Worm (Caenorhabditis elegans) whole organism, L1 larva: ENCODE measurements around the gene srbc-68.
"Not testable (repeated sequence)": the region's sequence is repeated elsewhere in the genome, so short reads cannot be mapped to it uniquely, and the experiment has no call there.

Source experiments
- C34B4.2 ChIP-seq: sonication (generic microtip); optimal IDR thresholded peaks from 2 replicates; lab custom pipeline; 2017; ENCODE audit warnings: mild to moderate bottlenecking, missing genetic modification characterization, missing compliant biosample characterization
- alr-1 ChIP-seq: fragments of 200-800 bp; sonication (Bioruptor generic); optimal IDR thresholded peaks from 2 replicates; lab custom pipeline; 2018; ENCODE audit warnings: borderline replicate concordance, mild to moderate bottlenecking, missing genetic modification characterization, missing compliant biosample characterization
- ama-1 ChIP-seq: fragments of 150-350 bp; optimal IDR thresholded peaks from 2 replicates; lab custom pipeline; 2014
- blmp-1 ChIP-seq: fragments of 150-350 bp; optimal IDR thresholded peaks from 2 replicates; lab custom pipeline; 2014; ENCODE audit warnings: missing biosample characterization, missing genetic modification characterization
- ceh-63 ChIP-seq: fragments of 200-800 bp; sonication (Bioruptor generic); optimal IDR thresholded peaks from 2 replicates; lab custom pipeline; 2018; ENCODE audit warnings: mild to moderate bottlenecking, missing genetic modification characterization, missing compliant biosample characterization
- efl-1 ChIP-seq, 4 experiments: fragments of 150-350 bp; optimal IDR thresholded peaks in 3 of 4; peaks in 1 of 4; 1 replicate in 1 of 4; 2 replicates in 3 of 4; lab custom pipeline; 2014; ENCODE audit warnings: missing biosample characterization in 2 of 4, missing genetic modification characterization in 2 of 4, missing genetic modification reagents in 2 of 4
- efl-3 ChIP-seq: fragments of 200-800 bp; sonication (Bioruptor generic); optimal IDR thresholded peaks from 2 replicates; lab custom pipeline; 2018; ENCODE audit warnings: mild to moderate bottlenecking, missing genetic modification characterization, missing compliant biosample characterization
- egl-27 ChIP-seq, 2 experiments: fragments of 150-350 bp in 1 of 2; sonication (generic microtip); optimal IDR thresholded peaks; 3 replicates each; lab custom pipeline; 2017 to 2018; ENCODE audit warnings: missing biosample characterization in 2 of 2, missing genetic modification characterization in 2 of 2, missing genetic modification reagents in 2 of 2
- elt-2 ChIP-seq: sonication (generic microtip); optimal IDR thresholded peaks from 2 replicates; lab custom pipeline; 2016; ENCODE audit warnings: missing genetic modification characterization, mild to moderate bottlenecking, inconsistent platforms, missing compliant biosample characterization, missing genetic modification reagents
- hlh-4 ChIP-seq: sonication (generic microtip); optimal IDR thresholded peaks from 2 replicates; lab custom pipeline; 2016; ENCODE audit warnings: mild to moderate bottlenecking, missing genetic modification characterization, missing compliant biosample characterization
- hpl-2 ChIP-seq: fragments of 150-350 bp; optimal IDR thresholded peaks from 2 replicates; lab custom pipeline; 2014; ENCODE audit warnings: missing biosample characterization, missing genetic modification reagents, missing genetic modification characterization
- lin-15B ChIP-seq: fragments of 150-350 bp; sonication (generic microtip); optimal IDR thresholded peaks from 3 replicates; lab custom pipeline; 2014; ENCODE audit warnings: missing biosample characterization, missing genetic modification characterization
- lin-35 ChIP-seq, 2 experiments: fragments of 150-350 bp; optimal IDR thresholded peaks; 2 replicates each; lab custom pipeline; 2014; ENCODE audit warnings: missing biosample characterization in 2 of 2, missing genetic modification characterization in 2 of 2, missing genetic modification reagents in 2 of 2
- lin-39 ChIP-seq: fragments of 150-350 bp; optimal IDR thresholded peaks from 2 replicates; lab custom pipeline; 2014; ENCODE audit warnings: missing biosample characterization, missing genetic modification reagents, missing genetic modification characterization
- lir-3 ChIP-seq: sonication (generic microtip); optimal IDR thresholded peaks from 2 replicates; lab custom pipeline; 2016; ENCODE audit warnings: mild to moderate bottlenecking, missing genetic modification characterization, moderate library complexity, missing compliant biosample characterization; ENCODE audit not compliant: poor library complexity
- nhr-11 ChIP-seq: fragments of 150-350 bp; optimal IDR thresholded peaks from 2 replicates; lab custom pipeline; 2014; ENCODE audit warnings: missing biosample characterization, missing genetic modification characterization
- nhr-12 ChIP-seq: sonication (generic microtip); optimal IDR thresholded peaks from 2 replicates; lab custom pipeline; 2017; ENCODE audit warnings: missing biosample characterization, missing genetic modification characterization
- nhr-19 ChIP-seq: fragments of 200-800 bp; sonication (Bioruptor generic); conservative IDR thresholded peaks from 2 replicates; pipeline ENCODE4 v1.3.6; 2022; ENCODE audit warnings: missing genetic modification characterization, missing compliant biosample characterization
- nhr-237 ChIP-seq: fragments of 150-350 bp; optimal IDR thresholded peaks from 2 replicates; lab custom pipeline; 2014; ENCODE audit warnings: missing biosample characterization, missing genetic modification characterization
- nhr-47 ChIP-seq: sonication (generic microtip); optimal IDR thresholded peaks from 2 replicates; lab custom pipeline; 2016; ENCODE audit warnings: mild to moderate bottlenecking, missing genetic modification characterization, moderate library complexity, missing compliant biosample characterization
- nhr-71 ChIP-seq: sonication (generic microtip); optimal IDR thresholded peaks from 2 replicates; lab custom pipeline; 2016; ENCODE audit warnings: mild to moderate bottlenecking, missing genetic modification characterization, moderate library complexity, missing compliant biosample characterization
- nhr-77 ChIP-seq: fragments of 150-350 bp; optimal IDR thresholded peaks from 2 replicates; lab custom pipeline; 2014; ENCODE audit warnings: missing biosample characterization, missing genetic modification characterization
- nhr-84 ChIP-seq: sonication (generic microtip); optimal IDR thresholded peaks from 2 replicates; lab custom pipeline; 2017; ENCODE audit warnings: missing biosample characterization, missing genetic modification characterization
- pqm-1 ChIP-seq: sonication (generic microtip); optimal IDR thresholded peaks from 3 replicates; lab custom pipeline; 2017; ENCODE audit warnings: missing biosample characterization, missing genetic modification characterization
- rnt-1 ChIP-seq: sonication (generic microtip); optimal IDR thresholded peaks from 2 replicates; lab custom pipeline; 2016; ENCODE audit warnings: mild to moderate bottlenecking, missing genetic modification characterization, moderate library complexity, missing compliant biosample characterization
- sox-4 ChIP-seq: sonication (generic microtip); optimal IDR thresholded peaks from 2 replicates; lab custom pipeline; 2016; ENCODE audit warnings: missing genetic modification characterization, missing compliant biosample characterization
- tbx-2 ChIP-seq: sonication (generic microtip); optimal IDR thresholded peaks from 2 replicates; lab custom pipeline; 2016; ENCODE audit warnings: missing genetic modification characterization, missing compliant biosample characterization
- unc-62 ChIP-seq: fragments of 150-350 bp; optimal IDR thresholded peaks from 2 replicates; lab custom pipeline; 2014; ENCODE audit warnings: missing biosample characterization, missing genetic modification reagents, missing genetic modification characterization
- unc-86 ChIP-seq: sonication (generic microtip); optimal IDR thresholded peaks from 2 replicates; lab custom pipeline; 2016; ENCODE audit warnings: missing genetic modification characterization, missing compliant biosample characterization
- vab-15 ChIP-seq: sonication (generic microtip); optimal IDR thresholded peaks from 2 replicates; lab custom pipeline; 2017; ENCODE audit warnings: missing genotype, mild to moderate bottlenecking, missing genetic modification characterization, missing compliant biosample characterization
- zag-1 ChIP-seq: fragments of 150-350 bp; optimal IDR thresholded peaks from 2 replicates; lab custom pipeline; 2014; ENCODE audit warnings: missing biosample characterization, missing genetic modification characterization

Gene srbc-68

ce11 chrV:3572408-3572807 lies 26.0 kb upstream of the srbc-68 start, which contains the start of gene F40C5.1:
Gene F40C5.1, plus strand, starts transcription at chrV:3572708.
- not testable (repeated sequence) for TF ChIP-seq alr-1; efl-1 (optimal IDR thresholded peaks at IDR 0.05; lab: Kevin White, UChicago); efl-1 (GFP tag; optimal IDR thresholded peaks at IDR 0.05 in 1 of 2; lab: Kevin White, UChicago); egl-27 (tag; optimal IDR thresholded peaks at IDR 0.05; lab: Kevin White, UChicago)

DNA sequence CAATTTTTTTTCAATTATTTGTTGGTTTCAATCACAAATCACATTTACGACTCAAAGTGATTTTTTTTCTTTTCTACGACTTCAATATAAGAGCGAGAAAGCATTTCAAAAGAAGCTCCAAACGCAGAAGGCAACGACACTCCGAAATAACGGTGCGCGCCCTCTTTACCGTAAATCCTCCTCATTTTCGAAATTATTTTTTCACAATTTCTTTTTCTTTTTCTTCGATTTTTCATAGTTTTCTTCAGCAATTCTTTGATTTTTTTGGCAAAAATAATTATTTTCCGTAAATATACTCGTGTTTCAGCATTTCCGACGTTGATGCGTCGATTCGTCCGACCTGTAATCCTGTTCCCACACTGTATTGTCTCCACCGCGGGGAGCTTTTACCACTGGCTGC lies 24.3 kb upstream of the srbc-68 start, which contains the start of gene F40C5.2:
TSS of gene F40C5.2 (plus strand) at position 301 of the 400 bp plus-strand sequence.
- not testable (repeated sequence) for TF ChIP-seq tbx-2 (tag; lab: Kevin White, UChicago); ceh-63 (GFP tag; lab: Kevin White, UChicago); nhr-237

DNA sequence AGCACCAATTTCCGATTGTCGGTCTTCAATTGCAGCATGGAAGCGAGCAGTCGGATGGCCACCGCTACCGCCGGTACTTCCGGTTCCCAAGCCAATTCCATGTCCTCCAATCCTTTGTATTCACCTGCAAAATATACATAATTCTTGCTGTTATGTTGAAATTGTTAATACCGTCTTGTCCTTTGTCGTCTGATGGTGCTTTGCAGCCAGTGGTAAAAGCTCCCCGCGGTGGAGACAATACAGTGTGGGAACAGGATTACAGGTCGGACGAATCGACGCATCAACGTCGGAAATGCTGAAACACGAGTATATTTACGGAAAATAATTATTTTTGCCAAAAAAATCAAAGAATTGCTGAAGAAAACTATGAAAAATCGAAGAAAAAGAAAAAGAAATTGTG lies 17.9 kb upstream of the srbc-68 start, which contains the start of gene T24A6.17:
TSS of gene T24A6.17 (minus strand) at position 101 of the 400 bp plus-strand sequence.
- not testable (repeated sequence) for TF ChIP-seq unc-86 (tag; lab: Kevin White, UChicago); elt-2; alr-1
- TF ChIP-seq, all 84 proteins: peak for 0; not testable (repeated sequence) for 84

ce11 chrV:3562824-3563223 lies 16.4 kb upstream of the srbc-68 start, which contains the start of gene T24A6.16:
Gene T24A6.16, minus strand, starts transcription at chrV:3562924.
- not testable (repeated sequence) for TF ChIP-seq efl-3 (GFP tag; lab: Kevin White, UChicago); nhr-12 (tag; lab: Kevin White, UChicago); unc-62 (GFP tag; lab: Kevin White, UChicago)

ce11 chrV:3558744-3559143 lies 12.3 kb upstream of the srbc-68 start, which contains the start of gene T24A6.1:
Gene T24A6.1, plus strand, starts transcription at chrV:3559044.
- not testable (repeated sequence) for TF ChIP-seq nhr-71; nhr-47 (tag; lab: Kevin White, UChicago); ama-1 (lab: Kevin White, UChicago)

DNA sequence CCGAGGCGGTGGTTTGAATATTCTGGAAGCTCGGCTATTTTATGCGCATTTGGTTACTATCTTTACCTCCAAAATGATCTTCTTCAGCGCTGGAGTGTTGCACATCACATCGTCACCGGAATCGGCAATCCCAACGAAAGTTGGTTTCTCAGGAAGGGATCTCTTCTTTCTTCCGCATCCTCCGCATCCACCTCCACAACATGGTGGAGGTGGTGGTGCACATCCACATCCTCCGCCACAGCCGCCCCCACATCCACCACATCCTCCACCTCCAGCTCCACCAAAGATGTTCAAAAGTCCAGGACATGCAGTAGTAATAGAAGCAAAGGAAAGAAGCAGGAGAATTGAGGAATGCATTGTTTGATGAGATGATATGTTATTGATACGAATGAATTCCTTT lies 11.0 kb upstream of the srbc-68 start, which contains the start of gene grl-31:
TSS of gene grl-31 (minus strand) at position 357 of the 400 bp plus-strand sequence.
- TF ChIP-seq zag-1 (tag; lab: Kevin White, UChicago): no peak
- no peak for TF ChIP-seq lin-15B
- no peak for TF ChIP-seq pqm-1 (tag; lab: Kevin White, UChicago)
- no peak for TF ChIP-seq nhr-77
- TF ChIP-seq lin-39 (tag; lab: Kevin White, UChicago): no peak
- TF ChIP-seq C34B4.2: no peak
- no peak for TF ChIP-seq hlh-4 (tag; lab: Kevin White, UChicago)
- TF ChIP-seq hpl-2 (GFP tag; lab: Kevin White, UChicago): no peak
- TF ChIP-seq lir-3 (tag; lab: Kevin White, UChicago): no peak
- TF ChIP-seq nhr-84: no peak
- TF ChIP-seq rnt-1 (tag; lab: Kevin White, UChicago): no peak
- TF ChIP-seq nhr-11 (tag; lab: Kevin White, UChicago): no peak
- no peak for TF ChIP-seq blmp-1 (tag; lab: Kevin White, UChicago)
- no peak for TF ChIP-seq nhr-19 (GFP tag; lab: Robert Waterston, UW)
- TF ChIP-seq vab-15 (tag; lab: Kevin White, UChicago): no peak
- TF ChIP-seq lin-35 (GFP tag; optimal IDR thresholded peaks at IDR 0.05; lab: Kevin White, UChicago): no peak
- TF ChIP-seq sox-4 (tag; lab: Kevin White, UChicago): no peak
